Worm (Caenorhabditis elegans) whole organism, L4 larva: ENCODE results near the gene F38B6.3.

Source experiments
- F26F4.8 ChIP-seq: fragments of 200-800 bp; sonication (Bioruptor generic); conservative IDR thresholded peaks from 2 replicates; pipeline ENCODE4 v1.3.6; 2022; ENCODE audit warnings: missing genetic modification characterization, missing compliant biosample characterization
- F44E2.7 ChIP-seq: fragments of 200-800 bp; sonication (Bioruptor generic); IDR thresholded peaks from 2 replicates; pipeline ENCODE4 v2.1.2; 2022; ENCODE audit warnings: missing genetic modification characterization, missing compliant biosample characterization
- Y105C5A.15 ChIP-seq: fragments of 200-800 bp; sonication (Bioruptor generic); IDR thresholded peaks from 2 replicates; pipeline ENCODE4 v1.3.6; 2022; ENCODE audit warnings: missing genetic modification characterization, missing compliant biosample characterization
- Y5F2A.4 ChIP-seq: fragments of 200-800 bp; sonication (Bioruptor generic); optimal IDR thresholded peaks from 2 replicates; lab custom pipeline; 2018; ENCODE audit warnings: mild to moderate bottlenecking, missing genetic modification characterization, missing compliant biosample characterization
- Y75B8A.6 ChIP-seq: fragments of 200-800 bp; sonication (Bioruptor generic); IDR thresholded peaks from 2 replicates; pipeline ENCODE4 v1.3.6; 2022; ENCODE audit warnings: missing genetic modification reagents, missing genetic modification characterization, missing compliant biosample characterization
- aha-1 ChIP-seq: fragments of 150-350 bp; peaks from one replicate; lab custom pipeline; 2014; ENCODE audit warnings: missing biosample characterization, missing genetic modification characterization
- aly-2 ChIP-seq: sonication (generic microtip); optimal IDR thresholded peaks from 2 replicates; lab custom pipeline; 2018; ENCODE audit warnings: missing biosample characterization, missing genetic modification characterization
- ama-1 ChIP-seq: fragments of 150-350 bp; optimal IDR thresholded peaks from 2 replicates; lab custom pipeline; 2014; ENCODE audit warnings: inconsistent platforms, mixed read lengths
- arid-1 ChIP-seq: fragments of 200-800 bp; sonication (Bioruptor generic); conservative IDR thresholded peaks from 2 replicates; pipeline ENCODE4 v1.3.6; 2022; ENCODE audit warnings: missing genetic modification reagents, missing genetic modification characterization, missing compliant biosample characterization
- ceh-20 ChIP-seq: fragments of 200-800 bp; sonication (Bioruptor generic); IDR thresholded peaks from 2 replicates; pipeline ENCODE4 v1.3.6; 2022; ENCODE audit warnings: missing genetic modification reagents, missing genetic modification characterization, missing compliant biosample characterization
- ceh-28 ChIP-seq: fragments of 150-350 bp; optimal IDR thresholded peaks from 2 replicates; lab custom pipeline; 2014; ENCODE audit warnings: missing biosample characterization, missing genetic modification reagents, missing genetic modification characterization
- ceh-44 ChIP-seq: fragments of 200-800 bp; sonication (Bioruptor generic); IDR thresholded peaks from 2 replicates; pipeline ENCODE4 v1.3.6; 2022; ENCODE audit warnings: missing genetic modification reagents, missing genetic modification characterization, missing compliant biosample characterization
- ceh-62 ChIP-seq: sonication (generic microtip); optimal IDR thresholded peaks from 2 replicates; lab custom pipeline; 2017; ENCODE audit warnings: missing biosample characterization, missing genetic modification characterization
- ceh-82 ChIP-seq: sonication (generic microtip); optimal IDR thresholded peaks from 2 replicates; lab custom pipeline; 2017; ENCODE audit warnings: missing biosample characterization, missing genetic modification characterization
- daf-19 ChIP-seq: fragments of 200-800 bp; sonication (Bioruptor generic); conservative IDR thresholded peaks from 2 replicates; pipeline ENCODE4 v1.3.6; 2022; ENCODE audit warnings: missing genetic modification characterization, missing compliant biosample characterization
- daf-8 ChIP-seq: fragments of 200-800 bp; sonication (Bioruptor generic); IDR thresholded peaks from 2 replicates; pipeline ENCODE4 v1.3.6; 2022; ENCODE audit warnings: missing genetic modification characterization, missing compliant biosample characterization
- dmd-8 ChIP-seq: fragments of 200-800 bp; sonication (Bioruptor generic); IDR thresholded peaks from 2 replicates; pipeline ENCODE4 v1.3.6; 2022; ENCODE audit warnings: missing genetic modification characterization, missing compliant biosample characterization
- dmd-9 ChIP-seq: fragments of 200-800 bp; sonication (Bioruptor generic); IDR thresholded peaks from 2 replicates; pipeline ENCODE4 v1.3.6; 2022; ENCODE audit warnings: missing genetic modification reagents, missing genetic modification characterization, missing compliant biosample characterization
- duxl-1 ChIP-seq: sonication (generic microtip); optimal IDR thresholded peaks from 2 replicates; lab custom pipeline; 2016; ENCODE audit warnings: mild to moderate bottlenecking, missing genetic modification characterization, moderate library complexity, missing compliant biosample characterization; ENCODE audit not compliant: poor library complexity
- egl-27 ChIP-seq: sonication (generic microtip); optimal IDR thresholded peaks from 3 replicates; lab custom pipeline; 2017; ENCODE audit warnings: missing biosample characterization, missing genetic modification reagents, missing genetic modification characterization
- gei-8 ChIP-seq: fragments of 200-800 bp; sonication (Bioruptor generic); optimal IDR thresholded peaks from 2 replicates; lab custom pipeline; 2018; ENCODE audit warnings: mild to moderate bottlenecking, missing genetic modification characterization, missing compliant biosample characterization
- hif-1 ChIP-seq, 2 experiments: sonication (generic microtip); optimal IDR thresholded peaks; 2 replicates each; lab custom pipeline; 2016 to 2017; ENCODE audit warnings: missing compliant biosample characterization in 2 of 2, missing genetic modification characterization in 2 of 2, missing genetic modification reagents in 2 of 2, missing genotype in 2 of 2, mild to moderate bottlenecking in 1 of 2
- hlh-30 ChIP-seq: sonication (generic microtip); optimal IDR thresholded peaks from 2 replicates; lab custom pipeline; 2017; ENCODE audit warnings: antibody characterized with exemption, mild to moderate bottlenecking, missing genetic modification characterization, missing compliant biosample characterization; ENCODE audit not compliant: insufficient read depth
- hmg-1.1 ChIP-seq: fragments of 200-800 bp; sonication (Bioruptor generic); IDR thresholded peaks from 2 replicates; pipeline ENCODE4 v1.3.6; 2022; ENCODE audit warnings: missing genetic modification reagents, missing genetic modification characterization, missing compliant biosample characterization
- jun-1 ChIP-seq: fragments of 150-350 bp; optimal IDR thresholded peaks from 2 replicates; lab custom pipeline; 2014; ENCODE audit warnings: missing biosample characterization, missing genetic modification reagents, missing genetic modification characterization
- lin-1 ChIP-seq: fragments of 200-800 bp; sonication (Bioruptor generic); IDR thresholded peaks from 2 replicates; pipeline ENCODE4 v1.3.6; 2022; ENCODE audit warnings: missing genetic modification reagents, missing genetic modification characterization, missing compliant biosample characterization
- lin-13 ChIP-seq: fragments of 150-350 bp; optimal IDR thresholded peaks from 2 replicates; lab custom pipeline; 2014; ENCODE audit warnings: missing biosample characterization, missing genetic modification reagents, missing genetic modification characterization
- lin-15B ChIP-seq: fragments of 150-350 bp; sonication (generic microtip); optimal IDR thresholded peaks from 3 replicates; lab custom pipeline; 2014; ENCODE audit warnings: missing biosample characterization, missing genetic modification characterization
- lsy-2 ChIP-seq, 2 experiments: fragments of 150-350 bp in 1 of 2; sonication (generic microtip) in 1 of 2; optimal IDR thresholded peaks; 2 replicates each; lab custom pipeline; 2014 to 2017; ENCODE audit warnings: missing biosample characterization in 2 of 2, missing genetic modification characterization in 2 of 2
- mes-2 ChIP-seq: sonication (generic microtip); optimal IDR thresholded peaks from 2 replicates; lab custom pipeline; 2016; ENCODE audit warnings: missing genotype, mild to moderate bottlenecking, missing genetic modification characterization, missing compliant biosample characterization; ENCODE audit not compliant: poor library complexity, severe bottlenecking
- mxl-3 ChIP-seq: fragments of 200-800 bp; sonication (Bioruptor generic); optimal IDR thresholded peaks from 2 replicates; lab custom pipeline; 2018; ENCODE audit warnings: mild to moderate bottlenecking, missing genetic modification characterization, missing compliant biosample characterization
- nhr-10 ChIP-seq: fragments of 150-350 bp; optimal IDR thresholded peaks from 2 replicates; lab custom pipeline; 2014; ENCODE audit warnings: missing biosample characterization, missing genetic modification characterization
- nhr-11 ChIP-seq: fragments of 150-350 bp; optimal IDR thresholded peaks from 2 replicates; lab custom pipeline; 2014; ENCODE audit warnings: missing biosample characterization, missing genetic modification characterization
- nhr-25 ChIP-seq: sonication (generic microtip); optimal IDR thresholded peaks from 2 replicates; lab custom pipeline; 2017; ENCODE audit warnings: missing genetic modification characterization, mild to moderate bottlenecking, missing compliant biosample characterization, antibody characterized with exemption, moderate library complexity, borderline replicate concordance; ENCODE audit not compliant: insufficient read depth
- nhr-28 ChIP-seq: fragments of 150-350 bp; optimal IDR thresholded peaks from 2 replicates; lab custom pipeline; 2014; ENCODE audit warnings: missing biosample characterization, missing genetic modification characterization
- nhr-41 ChIP-seq: fragments of 200-800 bp; sonication (Bioruptor generic); IDR thresholded peaks from 2 replicates; pipeline ENCODE4 v1.3.6; 2022; ENCODE audit warnings: missing genetic modification reagents, missing genetic modification characterization, missing compliant biosample characterization
- nhr-42 ChIP-seq: fragments of 200-800 bp; sonication (Bioruptor generic); IDR thresholded peaks from 2 replicates; pipeline ENCODE4 v1.3.6; 2022; ENCODE audit warnings: missing genetic modification characterization, missing compliant biosample characterization
- nhr-6 ChIP-seq: fragments of 150-350 bp; optimal IDR thresholded peaks from 2 replicates; lab custom pipeline; 2014; ENCODE audit warnings: missing biosample characterization, missing genetic modification characterization
- nhr-76 ChIP-seq: fragments of 150-350 bp; optimal IDR thresholded peaks from 2 replicates; lab custom pipeline; 2014; ENCODE audit warnings: missing biosample characterization, missing genetic modification characterization
- pqm-1 ChIP-seq: sonication (generic microtip); optimal IDR thresholded peaks from 2 replicates; lab custom pipeline; 2017; ENCODE audit warnings: missing biosample characterization, missing genetic modification characterization
- saeg-2 ChIP-seq: fragments of 200-800 bp; sonication (Bioruptor generic); IDR thresholded peaks from 2 replicates; pipeline ENCODE4 v1.3.6; 2022; ENCODE audit warnings: missing genetic modification reagents, missing genetic modification characterization, missing compliant biosample characterization
- set-16 ChIP-seq: fragments of 200-800 bp; sonication (Bioruptor generic); IDR thresholded peaks from 2 replicates; pipeline ENCODE4 v1.3.6; 2022; ENCODE audit warnings: missing genetic modification reagents, missing genetic modification characterization, missing compliant biosample characterization
- snpc-1.2 ChIP-seq: fragments of 200-800 bp; sonication (Bioruptor generic); IDR thresholded peaks from 2 replicates; pipeline ENCODE4 v1.3.6; 2022; ENCODE audit warnings: missing genetic modification reagents, missing genetic modification characterization, missing compliant biosample characterization
- tag-97 ChIP-seq: fragments of 200-800 bp; sonication (Bioruptor generic); IDR thresholded peaks from 2 replicates; pipeline ENCODE4 v1.3.6; 2022; ENCODE audit warnings: missing genetic modification characterization, missing compliant biosample characterization
- tra-1 ChIP-seq: fragments of 200-800 bp; sonication (Bioruptor generic); IDR thresholded peaks from 2 replicates; pipeline ENCODE4 v1.3.6; 2022; ENCODE audit warnings: missing genetic modification reagents, missing genetic modification characterization, missing compliant biosample characterization
- unc-130 ChIP-seq: sonication (generic microtip); optimal IDR thresholded peaks from 2 replicates; lab custom pipeline; 2016; ENCODE audit warnings: missing genetic modification reagents, missing genetic modification characterization, missing compliant biosample characterization
- unc-62 ChIP-seq, 3 experiments: fragments of 150-350 bp in 1 of 3; sonication (generic microtip); optimal IDR thresholded peaks in 2 of 3; peaks in 1 of 3; 1 replicate in 1 of 3; 2 replicates in 2 of 3; lab custom pipeline; 2014 to 2017; ENCODE audit warnings: missing biosample characterization in 3 of 3, missing genetic modification characterization in 3 of 3, missing genetic modification reagents in 3 of 3, missing genotype in 1 of 3
- vab-7 ChIP-seq: fragments of 200-800 bp; sonication (Bioruptor generic); IDR thresholded peaks from 2 replicates; pipeline ENCODE4 v1.3.6; 2022; ENCODE audit warnings: missing genetic modification reagents, missing genetic modification characterization, missing compliant biosample characterization
- zfp-3 ChIP-seq: fragments of 200-800 bp; sonication (Bioruptor generic); conservative IDR thresholded peaks from 2 replicates; pipeline ENCODE4 v1.3.6; 2022; ENCODE audit warnings: missing genetic modification reagents, missing genetic modification characterization, missing compliant biosample characterization
- zip-11 ChIP-seq: fragments of 200-800 bp; sonication (Bioruptor generic); IDR thresholded peaks from 2 replicates; pipeline ENCODE4 v1.3.6; 2022; ENCODE audit warnings: missing genetic modification characterization, missing compliant biosample characterization

Gene F38B6.3

DNA sequence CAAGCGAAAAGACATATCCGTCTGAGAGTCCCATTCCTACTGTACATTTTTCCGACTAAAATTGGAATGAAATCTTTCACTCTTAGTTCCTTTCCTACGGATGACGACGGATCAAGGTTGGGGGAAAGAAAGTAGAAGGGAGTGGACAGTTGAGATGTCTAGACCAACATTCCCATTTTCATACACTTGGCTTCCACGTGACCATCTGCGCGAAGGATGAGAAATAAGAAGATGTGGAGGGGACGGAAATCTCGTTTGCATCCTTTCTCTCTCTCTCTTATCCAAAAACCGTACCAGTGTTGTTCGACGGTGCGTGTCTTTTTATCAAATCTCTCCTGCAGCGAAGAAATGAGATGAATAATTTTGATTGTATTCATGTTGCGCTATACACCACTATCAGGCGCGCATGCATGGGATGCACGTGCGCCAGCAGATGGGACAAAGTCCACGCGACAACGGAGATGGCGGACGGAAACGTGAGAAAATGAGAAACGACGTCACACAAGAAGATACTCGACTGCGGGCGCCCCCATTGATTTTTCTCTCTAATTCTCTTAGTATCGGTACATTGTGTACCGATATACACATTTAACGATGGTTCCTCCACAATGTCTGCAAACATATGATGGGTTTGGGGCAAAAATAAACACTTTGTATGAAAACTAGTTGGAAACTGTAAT, 44.0 kb downstream of the F38B6.3 start (continued):
- TF ChIP-seq zip-11 (GFP tag; lab: Robert Waterston, UW): no peak
- peak; percentile 91 for TF ChIP-seq nhr-10 (tag; lab: Kevin White, UChicago)
- TF ChIP-seq nhr-25 (tag; lab: Kevin White, UChicago): peak; percentile 88
- no peak for TF ChIP-seq lin-15B (tag; lab: Kevin White, UChicago)
- peak; percentile 66 for TF ChIP-seq mes-2 (tag; lab: Kevin White, UChicago)
- TF ChIP-seq hif-1 (tag; optimal IDR thresholded peaks at IDR 0.05; lab: Kevin White, UChicago): peak; percentile 77 to 97
- peak in 1 of 2 experiments; percentile 86 for TF ChIP-seq unc-62 (GFP tag; optimal IDR thresholded peaks at IDR 0.05 in 1 of 2; lab: Kevin White, UChicago)
- no peak for TF ChIP-seq unc-62 (tag; optimal IDR thresholded peaks at IDR 0.05; lab: Kevin White, UChicago)
- TF ChIP-seq nhr-11 (tag; lab: Kevin White, UChicago): peak; percentile 89
- no peak for TF ChIP-seq jun-1 (tag; lab: Kevin White, UChicago)
- TF ChIP-seq saeg-2 (GFP tag; lab: Robert Waterston, UW): peak; percentile 84; the same call in 1 of the 2 replicates
- no peak for TF ChIP-seq dmd-9 (GFP tag; lab: Robert Waterston, UW)
- TF ChIP-seq hmg-1.1 (GFP tag; lab: Robert Waterston, UW): peak; percentile 73
- TF ChIP-seq ceh-28 (tag; lab: Kevin White, UChicago): no peak
- no peak for TF ChIP-seq nhr-41
- peak; percentile 99 for TF ChIP-seq hlh-30 (tag; lab: Kevin White, UChicago)
- no peak for TF ChIP-seq dmd-8 (GFP tag; lab: Robert Waterston, UW)
- TF ChIP-seq Y75B8A.6: no peak
- TF ChIP-seq F44E2.7 (GFP tag; lab: Robert Waterston, UW): no peak
- TF ChIP-seq snpc-1.2 (GFP tag; lab: Robert Waterston, UW): no peak
- peak; percentile 62 for TF ChIP-seq lin-13 (GFP tag; lab: Kevin White, UChicago)
- TF ChIP-seq set-16 (GFP tag; lab: Robert Waterston, UW): peak; percentile 65
- peak; percentile 91 for TF ChIP-seq lin-1 (GFP tag; lab: Robert Waterston, UW)
- TF ChIP-seq arid-1 (GFP tag; lab: Robert Waterston, UW): peak; percentile 66
- TF ChIP-seq aly-2 (tag; lab: Kevin White, UChicago): no peak
- TF ChIP-seq nhr-6 (tag; lab: Kevin White, UChicago): peak; percentile 90
- TF ChIP-seq ama-1 (lab: Kevin White, UChicago): no peak
- no peak for TF ChIP-seq daf-8 (GFP tag; lab: Robert Waterston, UW)
- TF ChIP-seq egl-27 (tag; lab: Kevin White, UChicago): peak; percentile 47
- no peak for TF ChIP-seq duxl-1 (tag; lab: Kevin White, UChicago)
- peak; percentile 95 for TF ChIP-seq gei-8 (GFP tag; lab: Kevin White, UChicago)
- TF ChIP-seq pqm-1 (tag; lab: Kevin White, UChicago): peak; percentile 13
- TF ChIP-seq unc-130: no peak
- TF ChIP-seq F26F4.8 (GFP tag; lab: Robert Waterston, UW): no peak
- TF ChIP-seq tag-97 (GFP tag; lab: Robert Waterston, UW): no peak
- TF ChIP-seq ceh-20 (GFP tag; lab: Robert Waterston, UW): peak; percentile 89
- no peak for TF ChIP-seq ceh-82 (tag; lab: Kevin White, UChicago)
- peak; percentile 97 for TF ChIP-seq mxl-3 (GFP tag; lab: Kevin White, UChicago)
- no peak for TF ChIP-seq ceh-44
- peak; percentile 38; the same call in 1 of the 2 replicates for TF ChIP-seq zfp-3
- TF ChIP-seq aha-1: peak; percentile 100
- TF ChIP-seq tra-1 (GFP tag; lab: Robert Waterston, UW): peak; percentile 93
- TF ChIP-seq nhr-42 (GFP tag; lab: Robert Waterston, UW): peak; percentile 55; the same call in 1 of the 2 replicates
- no peak for TF ChIP-seq Y5F2A.4 (GFP tag; lab: Kevin White, UChicago)
- TF ChIP-seq ceh-62 (tag; lab: Kevin White, UChicago): no peak
- peak; percentile 94 for TF ChIP-seq nhr-28 (tag; lab: Kevin White, UChicago)
- no peak for TF ChIP-seq daf-19 (GFP tag; lab: Robert Waterston, UW)
- no peak for TF ChIP-seq Y105C5A.15 (GFP tag; lab: Robert Waterston, UW)
- peak; percentile 52 for TF ChIP-seq nhr-76 (tag; lab: Kevin White, UChicago)
- 0 out of 2 replicates have a peak, but pooled peaks have one; percentile 27 for TF ChIP-seq vab-7 (GFP tag; lab: Robert Waterston, UW)
- peak; percentile 73 to 86 for TF ChIP-seq lsy-2 (tag; optimal IDR thresholded peaks at IDR 0.05; lab: Kevin White, UChicago)
